Fruit fly (Drosophila melanogaster) whole organism, embryonic: ENCODE measurements around the gene CG32767.

Source experiments
- Asciz ChIP-seq: fragments of 200-800 bp; sonication (Bioruptor generic); optimal IDR thresholded peaks from 2 replicates; lab custom pipeline; 2017; ENCODE audit warnings: missing biosample characterization, mild to moderate bottlenecking, missing genetic modification characterization, missing genetic modification reagents
- Atf3 ChIP-seq: fragments of 200-800 bp; sonication (Bioruptor generic); optimal IDR thresholded peaks from 3 replicates; lab custom pipeline; 2016; ENCODE audit warnings: missing biosample characterization, missing genetic modification characterization
- CG10267 ChIP-seq: fragments of 200-800 bp; sonication (Bioruptor generic); optimal IDR thresholded peaks from 2 replicates; lab custom pipeline; 2018; ENCODE audit warnings: missing biosample characterization, mild to moderate bottlenecking, missing genetic modification characterization, moderate library complexity
- CG11093 ChIP-seq: fragments of 200-800 bp; sonication (Bioruptor generic); IDR thresholded peaks from 3 replicates; pipeline ENCODE4 v1.3.6; 2022; ENCODE audit warnings: missing biosample characterization, missing genetic modification characterization
- CG12219 ChIP-seq: fragments of 200-800 bp; sonication (Bioruptor generic); optimal IDR thresholded peaks from 3 replicates; lab custom pipeline; 2018; ENCODE audit warnings: missing biosample characterization, mild to moderate bottlenecking, missing genetic modification characterization
- CG13287 ChIP-seq: fragments of 200-800 bp; sonication (Bioruptor generic); IDR thresholded peaks from 2 replicates; pipeline ENCODE4 v1.3.6; 2022; ENCODE audit warnings: missing biosample characterization, missing genetic modification characterization; ENCODE audit not compliant: partially characterized antibody
- CG15011 ChIP-seq: fragments of 200-800 bp; sonication (Bioruptor generic); optimal IDR thresholded peaks from 3 replicates; lab custom pipeline; 2018; ENCODE audit warnings: missing biosample characterization, mild to moderate bottlenecking, missing genetic modification characterization
- CG2116 ChIP-seq: fragments of 200-800 bp; sonication (Bioruptor generic); optimal IDR thresholded peaks from 3 replicates; lab custom pipeline; 2018; ENCODE audit warnings: missing biosample characterization, mild to moderate bottlenecking, missing genetic modification characterization
- CG2199 ChIP-seq: fragments of 200-800 bp; sonication (Bioruptor generic); IDR thresholded peaks from 3 replicates; pipeline ENCODE4 v1.3.6; 2022; ENCODE audit warnings: missing biosample characterization, missing genetic modification characterization
- CG30020 ChIP-seq: fragments of 200-800 bp; optimal IDR thresholded peaks from 2 replicates; lab custom pipeline; 2019; ENCODE audit warnings: missing biosample characterization, mild to moderate bottlenecking, missing genetic modification characterization, moderate library complexity
- CG3726 ChIP-seq: fragments of 200-800 bp; sonication (Bioruptor generic); IDR thresholded peaks from 3 replicates; pipeline ENCODE4, ENCODE4 v1.3.6; 2022; ENCODE audit warnings: missing biosample characterization, missing genetic modification characterization
- CG4617 ChIP-seq: fragments of 200-800 bp; sonication (Bioruptor generic); optimal IDR thresholded peaks from 3 replicates; lab custom pipeline; 2016; ENCODE audit warnings: missing biosample characterization, missing genetic modification characterization, borderline replicate concordance
- CG4730 ChIP-seq: fragments of 200-800 bp; sonication (Bioruptor generic); IDR thresholded peaks from 2 replicates; pipeline ENCODE4 v1.3.6; 2022; ENCODE audit warnings: missing biosample characterization, missing genetic modification characterization
- CG4820 ChIP-seq: fragments of 200-800 bp; sonication (Bioruptor generic); optimal IDR thresholded peaks from 3 replicates; lab custom pipeline; 2016; ENCODE audit warnings: missing biosample characterization, missing genetic modification characterization
- CG6689 ChIP-seq: fragments of 200-800 bp; sonication (Bioruptor generic); IDR thresholded peaks from 2 replicates; pipeline ENCODE4 v1.3.6; 2022; ENCODE audit warnings: missing biosample characterization, missing genetic modification characterization
- CG6765 ChIP-seq: fragments of 200-800 bp; sonication (Bioruptor generic); optimal IDR thresholded peaks from 3 replicates; lab custom pipeline; 2017; ENCODE audit warnings: missing biosample characterization, mild to moderate bottlenecking, missing genetic modification characterization
- CG7357 ChIP-seq: fragments of 200-800 bp; sonication (Bioruptor generic); IDR thresholded peaks from 3 replicates; pipeline ENCODE4 v1.3.6; 2022; ENCODE audit warnings: missing biosample characterization, missing genetic modification characterization
- CG7372 ChIP-seq: fragments of 200-800 bp; sonication (Bioruptor generic); IDR thresholded peaks from 2 replicates; pipeline ENCODE4 v1.3.6; 2022; ENCODE audit warnings: missing biosample characterization, missing genetic modification characterization
- CG7839 ChIP-seq: fragments of 200-800 bp; sonication (Bioruptor generic); optimal IDR thresholded peaks from 3 replicates; lab custom pipeline; 2018; ENCODE audit warnings: missing biosample characterization, mild to moderate bottlenecking, missing genetic modification characterization, moderate library complexity
- CG9932 ChIP-seq: fragments of 200-800 bp; sonication (Bioruptor generic); IDR thresholded peaks from 2 replicates; pipeline ENCODE4 v1.3.6; 2022; ENCODE audit warnings: missing biosample characterization, missing genetic modification characterization
- CkIIα-i1 ChIP-seq: fragments of 200-800 bp; sonication (Bioruptor generic); IDR thresholded peaks from 2 replicates; pipeline ENCODE4 v1.3.6; 2022; ENCODE audit warnings: missing biosample characterization, missing genetic modification characterization
- CrebB ChIP-seq: fragments of 200-800 bp; sonication (Bioruptor generic); optimal IDR thresholded peaks from 3 replicates; lab custom pipeline; 2018; ENCODE audit warnings: missing biosample characterization, mild to moderate bottlenecking, missing genetic modification characterization
- Fer1 ChIP-seq: fragments of 200-800 bp; sonication (Bioruptor generic); optimal IDR thresholded peaks from 2 replicates; lab custom pipeline; 2017; ENCODE audit warnings: missing biosample characterization, mild to moderate bottlenecking, missing genetic modification characterization
- GATAe ChIP-seq: fragments of 200-800 bp; sonication (Bioruptor generic); conservative IDR thresholded peaks from 2 replicates; pipeline ENCODE4 v1.3.6; 2022; ENCODE audit warnings: missing biosample characterization, missing genetic modification characterization
- HLH54F ChIP-seq: fragments of 200-800 bp; sonication (Bioruptor generic); optimal IDR thresholded peaks from 3 replicates; lab custom pipeline; 2016; ENCODE audit warnings: missing biosample characterization, missing genetic modification characterization
- MTF-1 ChIP-seq: fragments of 200-800 bp; sonication (Bioruptor generic); optimal IDR thresholded peaks from 2 replicates; lab custom pipeline; 2018; ENCODE audit warnings: missing biosample characterization, mild to moderate bottlenecking, missing genetic modification characterization, borderline replicate concordance
- NFAT ChIP-seq: fragments of 200-800 bp; sonication (Bioruptor generic); IDR thresholded peaks from 2 replicates; pipeline ENCODE4 v1.3.6; 2022; ENCODE audit warnings: missing biosample characterization, missing genetic modification characterization
- Oaz ChIP-seq: fragments of 200-800 bp; sonication (Bioruptor generic); IDR thresholded peaks from 2 replicates; pipeline ENCODE4 v1.3.6; 2022; ENCODE audit warnings: missing biosample characterization, missing genetic modification characterization
- Ravus ChIP-seq: fragments of 200-800 bp; sonication (Bioruptor generic); IDR thresholded peaks from 2 replicates; pipeline ENCODE4 v1.3.6; 2022; ENCODE audit warnings: missing biosample characterization, missing genetic modification characterization
- Rx ChIP-seq: fragments of 200-800 bp; sonication (Bioruptor generic); IDR thresholded peaks from 2 replicates; pipeline ENCODE4 v1.3.6; 2022; ENCODE audit warnings: missing biosample characterization, missing genetic modification characterization
- Sox102F ChIP-seq: fragments of 200-800 bp; sonication (Bioruptor generic); optimal IDR thresholded peaks from 2 replicates; lab custom pipeline; 2018; ENCODE audit warnings: missing biosample characterization, mild to moderate bottlenecking, missing genetic modification characterization, moderate library complexity
- Sry-δ ChIP-seq: fragments of 200-800 bp; sonication (Bioruptor generic); optimal IDR thresholded peaks from 2 replicates; lab custom pipeline; 2016; ENCODE audit warnings: missing biosample characterization, missing genetic modification characterization
- Vsx1 ChIP-seq: fragments of 200-800 bp; sonication (Bioruptor generic); optimal IDR thresholded peaks from 2 replicates; lab custom pipeline; 2017; ENCODE audit warnings: missing biosample characterization, mild to moderate bottlenecking, missing genetic modification characterization, missing genetic modification reagents
- al ChIP-seq: fragments of 200-800 bp; sonication (Bioruptor generic); IDR thresholded peaks from 2 replicates; pipeline ENCODE4 v1.3.6; 2022; ENCODE audit warnings: missing biosample characterization, missing genetic modification characterization
- ase ChIP-seq: fragments of 200-800 bp; sonication (Bioruptor generic); IDR thresholded peaks from 3 replicates; pipeline ENCODE4 v1.3.6; 2022; ENCODE audit warnings: missing biosample characterization, missing genetic modification characterization
- br ChIP-seq: fragments of >200 bp; optimal IDR thresholded peaks from 2 replicates; lab custom pipeline; 2017
- btn ChIP-seq: fragments of 200-800 bp; sonication (Bioruptor generic); optimal IDR thresholded peaks from 2 replicates; lab custom pipeline; 2016; ENCODE audit warnings: missing biosample characterization, missing genetic modification characterization
- dimm ChIP-seq: fragments of 200-800 bp; sonication (Bioruptor generic); IDR thresholded peaks from 2 replicates; pipeline ENCODE4 v1.3.6; 2022; ENCODE audit warnings: missing biosample characterization, missing genetic modification characterization
- ewg ChIP-seq: fragments of 200-800 bp; sonication (Bioruptor generic); optimal IDR thresholded peaks from 3 replicates; lab custom pipeline; 2017; ENCODE audit warnings: mild to moderate bottlenecking, missing biosample characterization, missing genetic modification reagents, missing genetic modification characterization
- fd102C ChIP-seq: fragments of 200-800 bp; sonication (Bioruptor generic); optimal IDR thresholded peaks from 2 replicates; lab custom pipeline; 2018; ENCODE audit warnings: missing biosample characterization, mild to moderate bottlenecking, missing genetic modification characterization, moderate library complexity
- gcm2 ChIP-seq: fragments of 200-800 bp; sonication (Bioruptor generic); optimal IDR thresholded peaks from 2 replicates; lab custom pipeline; 2016; ENCODE audit warnings: missing biosample characterization, missing genetic modification characterization
- grau ChIP-seq: fragments of 200-800 bp; optimal IDR thresholded peaks from 3 replicates; lab custom pipeline; 2019; ENCODE audit warnings: missing biosample characterization, mild to moderate bottlenecking, missing genetic modification characterization, moderate library complexity
- hth ChIP-seq: fragments of >200 bp; optimal IDR thresholded peaks from 2 replicates; lab custom pipeline; 2017; ENCODE audit warnings: inconsistent platforms
- jigr1 ChIP-seq: fragments of 200-800 bp; sonication (Bioruptor generic); IDR thresholded peaks from 3 replicates; pipeline ENCODE4 v1.3.6; 2022; ENCODE audit warnings: missing biosample characterization, missing genetic modification characterization
- klu ChIP-seq: fragments of 200-800 bp; sonication (Bioruptor generic); IDR thresholded peaks from 2 replicates; pipeline ENCODE4 v1.3.6; 2022; ENCODE audit warnings: missing biosample characterization, missing genetic modification characterization
- pnt ChIP-seq: fragments of 200-800 bp; sonication (Bioruptor generic); optimal IDR thresholded peaks from 3 replicates; lab custom pipeline; 2016; ENCODE audit warnings: missing biosample characterization, missing genetic modification characterization
- repo ChIP-seq: fragments of 200-800 bp; sonication (Bioruptor generic); optimal IDR thresholded peaks from 2 replicates; lab custom pipeline; 2016; ENCODE audit warnings: missing biosample characterization, missing genetic modification characterization
- slou ChIP-seq: fragments of 200-800 bp; sonication (Bioruptor generic); optimal IDR thresholded peaks from 3 replicates; lab custom pipeline; 2016; ENCODE audit warnings: missing biosample characterization, missing genetic modification characterization
- sob ChIP-seq: fragments of 200-800 bp; sonication (Bioruptor generic); IDR thresholded peaks from 2 replicates; pipeline ENCODE4 v1.3.6; 2022; ENCODE audit warnings: missing biosample characterization, missing genetic modification characterization
- sug ChIP-seq: fragments of 200-800 bp; optimal IDR thresholded peaks from 2 replicates; lab custom pipeline; 2019; ENCODE audit warnings: missing biosample characterization, mild to moderate bottlenecking, missing genetic modification characterization, moderate library complexity
- twi ChIP-seq: fragments of 200-800 bp; optimal IDR thresholded peaks from 2 replicates; lab custom pipeline; 2019; ENCODE audit warnings: missing biosample characterization, mild to moderate bottlenecking, missing genetic modification characterization, moderate library complexity
- vvl ChIP-seq: fragments of 200-800 bp; sonication (Bioruptor generic); IDR thresholded peaks from 2 replicates; pipeline ENCODE4 v1.3.6; 2022; ENCODE audit warnings: missing biosample characterization, missing genetic modification characterization
- wor ChIP-seq: fragments of 200-800 bp; sonication (Bioruptor generic); IDR thresholded peaks from 2 replicates; pipeline ENCODE4 v1.3.6; 2022; ENCODE audit warnings: missing biosample characterization, missing genetic modification characterization
- zfh2 ChIP-seq: fragments of 200-800 bp; sonication (Bioruptor generic); optimal IDR thresholded peaks from 2 replicates; lab custom pipeline; 2016; ENCODE audit warnings: missing biosample characterization, missing genetic modification characterization

Gene CG32767

DNA sequence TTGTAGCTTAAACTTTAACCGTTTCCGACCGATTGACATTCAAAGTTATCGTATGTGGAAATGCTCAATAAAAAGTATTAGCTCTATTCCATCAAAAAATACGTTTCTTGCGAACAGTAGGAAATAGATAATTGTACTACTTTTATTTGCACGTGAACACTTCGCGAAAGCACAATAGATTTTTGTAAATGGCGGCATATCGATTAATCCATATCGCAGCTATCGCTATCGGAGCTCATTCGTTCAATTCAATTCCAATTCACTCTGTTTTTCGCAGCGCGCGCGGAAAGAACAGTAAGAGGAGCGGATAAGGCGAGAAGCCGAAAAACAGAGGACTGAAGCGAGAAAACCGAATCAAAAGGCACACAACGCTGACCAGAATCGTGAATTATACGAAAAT is 901 bp upstream of the CG32767 start, which contains the start of the genes CG15465 and rg (continued):
- TF ChIP-seq fd102C (no peak), vvl (GFP tag; lab: Robert Waterston, UW) (peak; percentile 17; the same call in 1 of the 2 replicates), CG12219 (no peak), CG3726 (GFP tag; lab: Robert Waterston, UW) (no peak), CG6689 (GFP tag; lab: Robert Waterston, UW) (no peak), dimm (GFP tag; lab: Robert Waterston, UW) (no peak), CG4730 (GFP tag; lab: Robert Waterston, UW) (no peak), Atf3 (no peak), ase (GFP tag; lab: Robert Waterston, UW) (no peak), twi (tag; lab: Kevin White, UChicago) (no peak), CG30020 (tag; lab: Kevin White, UChicago) (no peak), CkIIα-i1 (no peak), CG4820 (GFP tag; lab: Kevin White, UChicago) (no peak), klu (GFP tag; lab: Robert Waterston, UW) (no peak), br (no peak), Oaz (GFP tag; lab: Robert Waterston, UW) (no peak), slou (GFP tag; lab: Kevin White, UChicago) (no peak), CG7357 (no peak), MTF-1 (GFP tag; lab: Kevin White, UChicago) (no peak), Sox102F (GFP tag; lab: Kevin White, UChicago) (no peak), CG11093 (GFP tag; lab: Robert Waterston, UW) (no peak), sug (tag; lab: Kevin White, UChicago) (no peak), GATAe (no peak), CG4617 (GFP tag; lab: Kevin White, UChicago) (no peak), repo (GFP tag; lab: Kevin White, UChicago) (no peak), CG13287 (GFP tag; lab: Robert Waterston, UW) (peak; percentile 66; the same call in 1 of the 2 replicates), Fer1 (GFP tag; lab: Kevin White, UChicago) (no peak), pnt (GFP tag; lab: Kevin White, UChicago) (no peak), CG6765 (GFP tag; lab: Kevin White, UChicago) (no peak), Asciz (no peak), Vsx1 (no peak), HLH54F (GFP tag; lab: Kevin White, UChicago) (no peak), zfh2 (GFP tag; lab: Kevin White, UChicago) (no peak), CG10267 (no peak), sob (GFP tag; lab: Robert Waterston, UW) (peak; percentile 39; the same call in 1 of the 2 replicates), CrebB (no peak), hth (lab: Kevin White, UChicago) (no peak), NFAT (GFP tag; lab: Robert Waterston, UW) (no peak), wor (no peak), CG7839 (tag; lab: Kevin White, UChicago) (no peak), ewg (GFP tag; lab: Kevin White, UChicago) (no peak), CG2116 (GFP tag; lab: Kevin White, UChicago) (peak; percentile 63), CG9932 (no peak; the same call in 1 of the 2 replicates), btn (GFP tag; lab: Kevin White, UChicago) (no peak), grau (no peak), gcm2 (GFP tag; lab: Kevin White, UChicago) (no peak), Sry-δ (GFP tag; lab: Kevin White, UChicago) (no peak), CG15011 (no peak), Rx (no peak), al (GFP tag; lab: Robert Waterston, UW) (no peak), Ravus (GFP tag; lab: Robert Waterston, UW) (no peak), CG7372 (GFP tag; lab: Robert Waterston, UW) (no peak), jigr1 (GFP tag; lab: Robert Waterston, UW) (no peak), CG2199 (GFP tag; lab: Robert Waterston, UW) (peak; percentile 53; the same call in 1 of the 3 replicates)
